Worm (Caenorhabditis elegans) whole organism, L1 larva: ENCODE data around the gene VW02B12L.2.

ENCODE experiments used
- C04F5.9 ChIP-seq: sonication (generic microtip); optimal IDR thresholded peaks from 2 replicates; lab custom pipeline; 2016; ENCODE audit warnings: missing genetic modification characterization, missing compliant biosample characterization
- Y116A8C.19 ChIP-seq: sonication (generic microtip); optimal IDR thresholded peaks from 2 replicates; lab custom pipeline; 2016; ENCODE audit warnings: missing compliant biosample characterization, missing genetic modification characterization, borderline replicate concordance
- aha-1 ChIP-seq: fragments of 150-350 bp; optimal IDR thresholded peaks from 2 replicates; lab custom pipeline; 2014; ENCODE audit warnings: missing biosample characterization, missing genetic modification characterization
- aly-2 ChIP-seq: fragments of 150-350 bp; optimal IDR thresholded peaks from 2 replicates; lab custom pipeline; 2014; ENCODE audit warnings: missing biosample characterization, missing genetic modification characterization
- blmp-1 ChIP-seq: fragments of 150-350 bp; optimal IDR thresholded peaks from 2 replicates; lab custom pipeline; 2014; ENCODE audit warnings: missing biosample characterization, missing genetic modification characterization
- ces-1 ChIP-seq: fragments of 150-350 bp; optimal IDR thresholded peaks from 2 replicates; lab custom pipeline; 2014; ENCODE audit warnings: missing biosample characterization, missing genetic modification reagents, missing genetic modification characterization
- dsc-1 ChIP-seq: sonication (generic microtip); optimal IDR thresholded peaks from 2 replicates; lab custom pipeline; 2016; ENCODE audit warnings: mild to moderate bottlenecking, missing genetic modification characterization, missing compliant biosample characterization
- efl-1 ChIP-seq, 4 experiments: fragments of 150-350 bp; optimal IDR thresholded peaks in 3 of 4; peaks in 1 of 4; 1 replicate in 1 of 4; 2 replicates in 3 of 4; lab custom pipeline; 2014; ENCODE audit warnings: missing biosample characterization in 2 of 4, missing genetic modification characterization in 2 of 4, missing genetic modification reagents in 2 of 4
- efl-3 ChIP-seq: fragments of 200-800 bp; sonication (Bioruptor generic); optimal IDR thresholded peaks from 2 replicates; lab custom pipeline; 2018; ENCODE audit warnings: mild to moderate bottlenecking, missing genetic modification characterization, missing compliant biosample characterization
- elt-2 ChIP-seq: sonication (generic microtip); optimal IDR thresholded peaks from 2 replicates; lab custom pipeline; 2016; ENCODE audit warnings: missing genetic modification characterization, mild to moderate bottlenecking, inconsistent platforms, missing compliant biosample characterization, missing genetic modification reagents
- fkh-8 ChIP-seq: sonication (generic microtip); optimal IDR thresholded peaks from 2 replicates; lab custom pipeline; 2016; ENCODE audit warnings: mild to moderate bottlenecking, missing genetic modification characterization, missing compliant biosample characterization
- grh-1 ChIP-seq: fragments of 200-800 bp; sonication (Bioruptor generic); IDR thresholded peaks from 2 replicates; pipeline ENCODE4 v1.3.6; 2022; ENCODE audit warnings: missing genetic modification reagents, missing genetic modification characterization, missing compliant biosample characterization
- hlh-17 ChIP-seq: fragments of 200-800 bp; sonication (Bioruptor generic); optimal IDR thresholded peaks from 2 replicates; lab custom pipeline; 2018; ENCODE audit warnings: missing genetic modification characterization, mild to moderate bottlenecking, missing compliant biosample characterization, moderate library complexity, borderline replicate concordance
- hlh-4 ChIP-seq: sonication (generic microtip); optimal IDR thresholded peaks from 2 replicates; lab custom pipeline; 2016; ENCODE audit warnings: mild to moderate bottlenecking, missing genetic modification characterization, missing compliant biosample characterization
- lin-35 ChIP-seq, 2 experiments: fragments of 150-350 bp; optimal IDR thresholded peaks; 2 replicates each; lab custom pipeline; 2014; ENCODE audit warnings: missing biosample characterization in 2 of 2, missing genetic modification characterization in 2 of 2, missing genetic modification reagents in 2 of 2
- lsy-2 ChIP-seq, 2 experiments: fragments of 150-350 bp; optimal IDR thresholded peaks; 2 replicates each; lab custom pipeline; 2014; ENCODE audit warnings: missing biosample characterization in 2 of 2, missing genetic modification characterization in 2 of 2
- mab-9 ChIP-seq: fragments of 200-800 bp; sonication (Bioruptor generic); IDR thresholded peaks from 2 replicates; pipeline ENCODE4 v1.3.6; 2022; ENCODE audit warnings: missing genetic modification reagents, missing genetic modification characterization, missing compliant biosample characterization
- mep-1 ChIP-seq: fragments of 150-350 bp; optimal IDR thresholded peaks from 2 replicates; lab custom pipeline; 2014; ENCODE audit warnings: missing biosample characterization, missing genetic modification characterization
- nhr-19 ChIP-seq: fragments of 200-800 bp; sonication (Bioruptor generic); conservative IDR thresholded peaks from 2 replicates; pipeline ENCODE4 v1.3.6; 2022; ENCODE audit warnings: missing genetic modification characterization, missing compliant biosample characterization
- nhr-20 ChIP-seq: sonication (generic microtip); optimal IDR thresholded peaks from 2 replicates; lab custom pipeline; 2016; ENCODE audit warnings: mild to moderate bottlenecking, missing genetic modification characterization, missing compliant biosample characterization
- nhr-76 ChIP-seq: sonication (generic microtip); optimal IDR thresholded peaks from 2 replicates; lab custom pipeline; 2017; ENCODE audit warnings: missing biosample characterization, missing genetic modification characterization
- pag-3 ChIP-seq: sonication (generic microtip); optimal IDR thresholded peaks from 2 replicates; lab custom pipeline; 2017; ENCODE audit warnings: missing genetic modification characterization, mild to moderate bottlenecking, missing compliant biosample characterization, antibody characterized with exemption, borderline replicate concordance; ENCODE audit not compliant: insufficient read depth
- pax-3 ChIP-seq: fragments of 200-800 bp; sonication (Bioruptor generic); optimal IDR thresholded peaks from 2 replicates; lab custom pipeline; 2018; ENCODE audit warnings: mild to moderate bottlenecking, missing genetic modification characterization, moderate library complexity, missing compliant biosample characterization
- skn-1 ChIP-seq: fragments of 150-350 bp; optimal IDR thresholded peaks from 2 replicates; lab custom pipeline; 2014; ENCODE audit warnings: missing biosample characterization, missing genetic modification characterization
- sptf-1 ChIP-seq: fragments of 150-350 bp; optimal IDR thresholded peaks from 2 replicates; lab custom pipeline; 2014; ENCODE audit warnings: missing biosample characterization, missing genetic modification characterization
- zag-1 ChIP-seq: fragments of 150-350 bp; optimal IDR thresholded peaks from 2 replicates; lab custom pipeline; 2014; ENCODE audit warnings: missing biosample characterization, missing genetic modification characterization
- ztf-4 ChIP-seq: fragments of 150-350 bp; optimal IDR thresholded peaks from 2 replicates; lab custom pipeline; 2014; ENCODE audit warnings: missing biosample characterization, missing genetic modification characterization

The VW02B12L.2 gene

DNA sequence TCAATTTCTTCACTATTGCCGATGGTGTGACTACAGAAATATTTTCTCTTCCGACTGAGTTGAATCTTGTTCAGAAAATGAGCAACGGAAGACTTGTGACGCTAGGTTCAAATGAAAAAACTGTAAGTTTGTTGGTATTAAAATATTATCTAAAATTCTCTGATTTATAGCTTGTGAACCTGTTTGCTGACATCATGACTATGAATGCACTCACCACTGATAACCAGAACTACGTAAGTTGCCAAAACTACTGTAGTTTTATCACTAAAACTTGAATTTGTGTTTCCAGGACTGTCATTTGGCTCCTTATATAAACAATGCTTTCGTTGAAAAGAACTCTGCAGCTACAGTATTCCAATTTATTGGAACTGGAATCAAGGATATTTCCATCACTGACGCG is 11.5 kb downstream of the VW02B12L.2 start:
- TF ChIP-seq elt-2 (peak; percentile 10), fkh-8 (tag; lab: Kevin White, UChicago) (no peak)

DNA sequence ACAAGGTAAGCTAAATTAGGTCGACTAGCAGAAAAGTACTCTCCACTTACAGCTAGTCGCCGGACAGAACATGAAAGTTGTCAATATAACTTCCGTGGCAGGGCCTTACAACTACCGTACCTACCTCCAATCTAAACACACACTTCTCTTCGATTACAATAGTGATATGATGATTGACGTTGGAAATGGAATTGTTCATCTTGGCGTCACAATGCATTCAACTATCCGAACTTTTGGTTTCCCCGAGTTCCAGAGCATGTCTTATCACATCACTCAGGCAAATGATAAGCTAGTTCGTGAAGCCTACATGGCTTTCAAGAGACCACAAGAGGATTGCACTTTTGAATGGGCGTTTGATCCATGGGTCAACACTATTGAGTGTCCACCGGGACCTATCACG is 12.8 kb downstream of the VW02B12L.2 start:
- TF ChIP-seq lsy-2 (tag; optimal IDR thresholded peaks at IDR 0.05; lab: Kevin White, UChicago): no peak
- no peak for TF ChIP-seq hlh-17 (GFP tag; lab: Kevin White, UChicago)
- TF ChIP-seq sptf-1: no peak
- TF ChIP-seq C04F5.9 (tag; lab: Kevin White, UChicago): no peak
- no peak for TF ChIP-seq Y116A8C.19 (tag; lab: Kevin White, UChicago)
- TF ChIP-seq mab-9 (GFP tag; lab: Robert Waterston, UW): no peak
- TF ChIP-seq nhr-19 (GFP tag; lab: Robert Waterston, UW): no peak
- TF ChIP-seq aha-1 (tag; lab: Kevin White, UChicago): no peak
- TF ChIP-seq pax-3 (tag; lab: Kevin White, UChicago): no peak
- no peak for TF ChIP-seq ztf-4 (tag; lab: Kevin White, UChicago)

DNA sequence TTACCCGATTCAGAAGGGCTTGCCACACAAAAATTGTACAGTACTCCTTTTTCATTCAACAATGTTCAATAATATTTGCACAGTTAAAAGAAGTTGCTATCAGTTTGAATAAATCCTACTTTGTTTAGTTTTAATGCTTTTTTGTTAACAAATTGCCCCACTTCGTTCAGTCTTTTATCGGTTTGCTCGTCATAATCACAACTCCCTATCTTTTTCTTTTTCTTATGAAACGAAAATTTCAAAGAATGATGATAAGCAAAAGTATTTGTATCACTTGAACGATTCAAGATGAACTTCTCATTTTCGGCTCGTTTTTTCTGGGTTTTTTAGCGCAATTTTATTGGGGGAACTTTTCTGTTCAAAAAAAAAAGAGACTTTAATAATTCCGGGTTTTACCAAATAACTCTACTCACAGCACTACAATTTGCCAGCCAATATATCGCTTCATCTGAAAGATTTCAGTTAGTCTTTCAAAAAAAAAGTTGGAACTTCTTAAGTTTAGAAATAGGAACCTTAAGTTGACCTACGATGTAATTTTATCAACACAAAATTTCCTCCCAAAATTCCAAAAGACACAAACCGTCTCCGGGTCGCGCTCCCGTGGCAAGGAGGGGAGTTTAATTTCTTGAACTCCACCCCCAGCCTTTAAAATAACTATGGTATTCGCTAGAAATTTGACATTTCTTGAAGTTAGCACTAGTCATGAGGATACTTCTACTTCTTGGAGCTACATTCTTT is 15.4 kb downstream of the VW02B12L.2 start, which contains the start of gene C05D12.3:
Gene C05D12.3 (plus strand): TSS at position 688 of the 738 bp plus-strand sequence.
- TF ChIP-seq pag-3 (tag; lab: Kevin White, UChicago): no peak
- TF ChIP-seq grh-1 (GFP tag; lab: Robert Waterston, UW): no peak
- no peak for TF ChIP-seq efl-1 (optimal IDR thresholded peaks at IDR 0.05; lab: Kevin White, UChicago)
- peak in 1 of 2 experiments; percentile 49 for TF ChIP-seq efl-1 (GFP tag; optimal IDR thresholded peaks at IDR 0.05 in 1 of 2; lab: Kevin White, UChicago)
- TF ChIP-seq elt-2: peak; percentile 22

DNA sequence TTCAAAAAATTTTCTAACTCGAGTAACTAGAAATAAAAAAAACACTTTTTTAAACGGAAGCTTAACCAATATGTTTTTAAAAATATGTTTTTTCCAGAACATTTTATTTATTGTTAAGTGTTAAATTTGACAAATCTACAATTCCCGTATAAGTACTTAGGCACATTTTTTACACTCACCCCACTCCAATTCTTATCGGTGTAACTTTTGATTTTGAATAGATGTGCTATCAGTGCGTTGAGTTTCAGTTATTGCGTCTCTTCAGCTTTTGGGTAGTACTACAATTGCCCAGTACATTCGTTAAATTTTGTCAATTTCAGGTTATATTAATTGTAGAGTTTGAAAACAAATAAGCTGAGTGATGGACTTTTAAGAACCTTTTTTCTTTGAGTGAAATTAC is 16.1 kb downstream of the VW02B12L.2 start:
- TF ChIP-seq ces-1 (no peak), elt-2 (peak; percentile 8)

DNA sequence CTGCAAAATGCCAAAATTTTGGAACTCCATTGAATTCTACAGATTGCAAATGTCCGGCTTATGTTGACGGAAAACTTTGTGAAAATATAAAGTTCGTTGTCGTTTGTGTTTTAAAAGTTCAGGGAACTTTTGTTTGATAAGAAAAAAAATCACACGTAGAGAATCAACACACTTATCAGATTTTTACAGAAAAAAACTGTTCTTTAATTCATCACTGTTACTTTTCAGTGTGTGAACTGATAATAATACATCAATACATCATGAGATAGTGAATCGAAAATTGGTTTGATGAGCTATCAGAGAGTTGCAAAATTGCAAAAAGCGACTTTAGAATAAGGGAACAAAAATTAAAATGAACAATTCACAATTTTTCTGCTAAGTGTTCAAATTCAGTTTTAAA is 21.7 kb downstream of the VW02B12L.2 start:
- TF ChIP-seq nhr-20 (tag; lab: Kevin White, UChicago) (peak; percentile 0), zag-1 (tag; lab: Kevin White, UChicago) (no peak), lin-35 (GFP tag; optimal IDR thresholded peaks at IDR 0.05; lab: Kevin White, UChicago) (peak in 1 of 2 experiments; percentile 11), elt-2 (peak; percentile 69), Y116A8C.19 (tag; lab: Kevin White, UChicago) (no peak)

DNA sequence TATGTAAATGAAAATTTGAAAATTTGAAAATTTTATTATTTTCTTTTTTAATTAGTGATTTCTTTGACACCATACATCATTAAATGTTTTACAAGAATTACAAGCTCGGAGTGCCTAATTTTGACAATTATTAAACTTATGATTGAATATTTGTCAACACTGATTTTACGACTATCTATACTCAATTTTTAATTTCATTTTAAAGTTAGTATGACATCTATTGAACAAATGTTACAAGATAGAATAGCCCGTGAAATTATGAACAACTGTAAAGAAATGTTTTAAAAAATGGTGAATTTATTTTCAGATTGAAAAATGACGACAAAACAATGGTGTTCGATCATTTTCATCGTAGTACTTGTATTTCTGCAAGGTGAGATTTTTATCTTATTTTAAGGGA is 22.1 kb downstream of the VW02B12L.2 start, which contains the start of gene C05D12.2:
Gene C05D12.2 (plus strand): TSS at position 301 of the 400 bp plus-strand sequence.
- no peak for TF ChIP-seq pax-3 (tag; lab: Kevin White, UChicago)
- TF ChIP-seq aly-2 (tag; lab: Kevin White, UChicago): no peak
- no peak for TF ChIP-seq nhr-76
- no peak for TF ChIP-seq skn-1
- TF ChIP-seq Y116A8C.19 (tag; lab: Kevin White, UChicago): no peak
- TF ChIP-seq dsc-1 (tag; lab: Kevin White, UChicago): no peak
- no peak for TF ChIP-seq mep-1 (tag; lab: Kevin White, UChicago)
- no peak for TF ChIP-seq hlh-4 (tag; lab: Kevin White, UChicago)
- TF ChIP-seq efl-3 (GFP tag; lab: Kevin White, UChicago): no peak
- TF ChIP-seq, all 84 proteins: peak for 0

DNA sequence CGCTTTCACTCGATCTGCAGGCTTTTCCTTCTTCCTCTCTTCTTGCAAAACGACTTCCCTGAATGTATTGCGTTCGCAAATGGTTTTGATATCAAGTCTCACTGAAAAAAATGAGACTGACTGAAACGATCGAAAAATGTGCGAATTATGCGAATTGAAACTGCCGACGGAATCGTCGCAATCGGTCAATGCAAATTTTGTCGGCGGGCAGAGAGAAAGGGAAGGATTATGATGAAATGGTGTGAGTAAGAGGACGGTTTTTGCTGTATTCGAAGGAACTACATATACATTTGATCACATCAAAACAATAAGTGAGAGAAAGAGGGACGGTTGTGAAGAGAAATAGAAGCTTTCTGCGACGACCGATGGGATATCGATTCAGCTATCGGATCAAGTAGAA is 24.5 kb downstream of the VW02B12L.2 start, which contains the start of gene C05D12.1:
Gene C05D12.1 (minus strand): TSS at position 101 of the 400 bp plus-strand sequence.
- TF ChIP-seq blmp-1 (peak; percentile 33), fkh-8 (tag; lab: Kevin White, UChicago) (no peak)
- TF ChIP-seq, all 84 proteins: peak for 1
